Worm (Caenorhabditis elegans) whole organism, early embryonic: ENCODE measurements around the gene hnd-1.

ENCODE experiments used
- B0310.2 ChIP-seq: sonication (generic microtip); optimal IDR thresholded peaks from 2 replicates; lab custom pipeline; 2016; ENCODE audit warnings: mild to moderate bottlenecking, missing genetic modification characterization, missing compliant biosample characterization
- F13C5.2 ChIP-seq: sonication (generic microtip); optimal IDR thresholded peaks from 2 replicates; lab custom pipeline; 2017; ENCODE audit warnings: mild to moderate bottlenecking, missing genetic modification characterization, inconsistent platforms, missing compliant biosample characterization
- aly-1 ChIP-seq: sonication (generic microtip); optimal IDR thresholded peaks from 2 replicates; lab custom pipeline; 2016; ENCODE audit warnings: missing genetic modification characterization, missing compliant biosample characterization
- ama-1 ChIP-seq: fragments of 150-350 bp; optimal IDR thresholded peaks from 2 replicates; lab custom pipeline; 2014
- ceh-13 ChIP-seq: fragments of 200-800 bp; sonication (Bioruptor generic); optimal IDR thresholded peaks from 2 replicates; lab custom pipeline; 2018; ENCODE audit warnings: mild to moderate bottlenecking, missing genetic modification characterization, missing compliant biosample characterization
- ceh-36 ChIP-seq: sonication (generic microtip); optimal IDR thresholded peaks from 2 replicates; lab custom pipeline; 2016; ENCODE audit warnings: missing genetic modification characterization, inconsistent platforms, missing compliant biosample characterization
- flt-1 ChIP-seq: fragments of 200-800 bp; sonication (Bioruptor generic); IDR thresholded peaks from 2 replicates; pipeline ENCODE4 v1.3.6; 2022; ENCODE audit warnings: missing genetic modification characterization, missing compliant biosample characterization
- hmbx-1 ChIP-seq: sonication (generic microtip); optimal IDR thresholded peaks from 2 replicates; lab custom pipeline; 2016; ENCODE audit warnings: mild to moderate bottlenecking, missing genetic modification characterization, missing compliant biosample characterization
- hmg-4 ChIP-seq: fragments of 200-800 bp; sonication (Bioruptor generic); optimal IDR thresholded peaks from 2 replicates; lab custom pipeline; 2018; ENCODE audit warnings: mild to moderate bottlenecking, missing genetic modification characterization, missing compliant biosample characterization
- hnd-1 ChIP-seq: sonication (generic microtip); optimal IDR thresholded peaks from 2 replicates; lab custom pipeline; 2016; ENCODE audit warnings: missing genetic modification characterization, missing compliant biosample characterization
- pes-1 ChIP-seq: fragments of 200-800 bp; sonication (Bioruptor generic); IDR thresholded peaks from 2 replicates; pipeline ENCODE4 v1.3.6; 2022; ENCODE audit warnings: missing genetic modification reagents, missing genetic modification characterization, missing compliant biosample characterization
- scrt-1 ChIP-seq: fragments of 200-800 bp; sonication (Bioruptor generic); IDR thresholded peaks from 2 replicates; pipeline ENCODE4 v1.3.6; 2022; ENCODE audit warnings: missing genetic modification characterization, missing compliant biosample characterization
- tbx-37 ChIP-seq: fragments of 200-800 bp; sonication (Bioruptor generic); conservative IDR thresholded peaks from 2 replicates; pipeline ENCODE4 v1.3.6; 2022; ENCODE audit warnings: missing genetic modification reagents, missing genetic modification characterization, missing compliant biosample characterization
- tra-4 ChIP-seq: sonication (generic microtip); optimal IDR thresholded peaks from 2 replicates; lab custom pipeline; 2017; ENCODE audit warnings: missing genetic modification characterization, missing compliant biosample characterization

DNA sequence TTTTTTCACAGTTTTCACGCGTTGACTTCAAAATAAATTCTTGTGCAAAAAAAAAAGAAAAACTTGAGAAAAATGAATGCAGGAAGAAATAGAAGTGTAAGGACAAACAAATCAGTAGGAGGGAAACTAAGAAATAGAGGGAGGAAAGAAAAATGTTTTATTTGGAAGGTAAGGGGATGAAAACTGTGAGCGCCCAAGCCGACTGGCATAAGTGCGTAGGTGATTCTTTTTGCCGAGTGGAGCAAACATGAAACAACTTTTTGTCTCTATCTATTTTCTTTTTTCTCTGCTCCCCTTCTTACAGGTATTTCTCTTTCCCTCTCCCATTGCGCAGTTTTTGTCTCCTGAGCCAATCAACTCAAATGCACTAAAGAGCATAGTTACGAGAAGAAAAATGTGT lies 34.4 kb downstream of the hnd-1 start:
- TF ChIP-seq flt-1 (GFP tag; lab: Robert Waterston, UW) (no peak), hmg-4 (GFP tag; lab: Kevin White, UChicago) (no peak), aly-1 (tag; lab: Kevin White, UChicago) (no peak), ama-1 (lab: Kevin White, UChicago) (no peak), F13C5.2 (tag; lab: Kevin White, UChicago) (no peak), ceh-36 (tag; lab: Kevin White, UChicago) (no peak), tbx-37 (GFP tag; lab: Robert Waterston, UW) (no peak), pes-1 (no peak), B0310.2 (tag; lab: Kevin White, UChicago) (no peak), hnd-1 (tag; lab: Kevin White, UChicago) (no peak), ceh-13 (GFP tag; lab: Kevin White, UChicago) (no peak), scrt-1 (GFP tag; lab: Robert Waterston, UW) (no peak), hmbx-1 (tag; lab: Kevin White, UChicago) (no peak), tra-4 (tag; lab: Kevin White, UChicago) (no peak)
